Comparison of ENCODE assay signal across 1 fruit fly cellular context in genomic region chrX:2461421-2462393, dm6.
TF ChIP-seq lines count a peak whose summit lies in the region.

No protein-coding gene starts in this region.

TF ChIP-seq in whole organism, embryonic, 481 proteins besides CTCF, POLR2A, EP300 and RAD21 (continued from another document):
- TF ChIP-seq CG15696 (tag; optimal IDR thresholded peaks at IDR 0.05; lab: Kevin White, UChicago) = peak; percentile 45
- peak; percentile 82 for TF ChIP-seq grn (GFP tag; optimal IDR thresholded peaks at IDR 0.05; lab: Kevin White, UChicago)
- peak; percentile 41 for TF ChIP-seq CG2875 (GFP tag; optimal IDR thresholded peaks at IDR 0.05; lab: Kevin White, UChicago)
- TF ChIP-seq ATbp (GFP tag; optimal IDR thresholded peaks at IDR 0.05; lab: Kevin White, UChicago) = peak; percentile 61
- TF ChIP-seq HLHmδ (GFP tag; optimal IDR thresholded peaks at IDR 0.05; lab: Kevin White, UChicago) = peak; percentile 16
- no peak for TF ChIP-seq CG5180 (GFP tag; optimal IDR thresholded peaks at IDR 0.05; lab: Kevin White, UChicago)
- peak; percentile 86 for TF ChIP-seq crol (GFP tag; IDR thresholded peaks at IDR 0.05; lab: Robert Waterston, UW)
- no peak for TF ChIP-seq dpn (GFP tag; optimal IDR thresholded peaks at IDR 0.05; lab: Kevin White, UChicago)
- no peak for TF ChIP-seq CG9437 (GFP tag; optimal IDR thresholded peaks at IDR 0.05; lab: Kevin White, UChicago)
- TF ChIP-seq gcm2 (GFP tag; optimal IDR thresholded peaks at IDR 0.05; lab: Kevin White, UChicago) = no peak
- peak; percentile 35 for TF ChIP-seq CG1603 (tag; optimal IDR thresholded peaks at IDR 0.05; lab: Kevin White, UChicago)
- no peak for TF ChIP-seq Usf (GFP tag; optimal IDR thresholded peaks at IDR 0.05; lab: Kevin White, UChicago)
- TF ChIP-seq sc (optimal IDR thresholded peaks at IDR 0.05; lab: Kevin White, UChicago) = no peak
- peak; percentile 5 for TF ChIP-seq sc (GFP tag; optimal IDR thresholded peaks at IDR 0.05; lab: Kevin White, UChicago)
- TF ChIP-seq CG8924 (tag; optimal IDR thresholded peaks at IDR 0.05; lab: Kevin White, UChicago) = peak; percentile 2
- peak; percentile 23 for TF ChIP-seq abd-A (tag; optimal IDR thresholded peaks at IDR 0.05; lab: Kevin White, UChicago)
- 0 out of 3 replicates have a peak, but pooled peaks have one; percentile 33 for TF ChIP-seq z (GFP tag; IDR thresholded peaks at IDR 0.05; lab: Robert Waterston, UW)
- TF ChIP-seq CG33557 (GFP tag; optimal IDR thresholded peaks at IDR 0.05; lab: Kevin White, UChicago) = peak; percentile 40
- peak; percentile 31 for TF ChIP-seq CG15601 (tag; optimal IDR thresholded peaks at IDR 0.05; lab: Kevin White, UChicago)
- TF ChIP-seq slp2 (GFP tag; optimal IDR thresholded peaks at IDR 0.05; lab: Kevin White, UChicago) = no peak
- TF ChIP-seq gsb-n (tag; optimal IDR thresholded peaks at IDR 0.05; lab: Kevin White, UChicago) = peak; percentile 19
- TF ChIP-seq CG3407 (GFP tag; optimal IDR thresholded peaks at IDR 0.05; lab: Kevin White, UChicago) = peak; percentile 52
- TF ChIP-seq CG13287 (GFP tag; IDR thresholded peaks at IDR 0.05; lab: Robert Waterston, UW; ENCODE audit: partially characterized antibody) = no peak
- no peak for TF ChIP-seq pan (optimal IDR thresholded peaks at IDR 0.05; lab: Kevin White, UChicago)
- TF ChIP-seq pan (GFP tag; optimal IDR thresholded peaks at IDR 0.05 in 1 of 2, IDR thresholded peaks at IDR 0.05 in 1 of 2) = no peak
- peak; percentile 14 for TF ChIP-seq CG7745 (tag; optimal IDR thresholded peaks at IDR 0.05; lab: Kevin White, UChicago)
- TF ChIP-seq row (GFP tag; IDR thresholded peaks at IDR 0.05; lab: Robert Waterston, UW) = 0 out of 3 replicates have a peak, but pooled peaks have one; percentile 11
- peak; percentile 33 for TF ChIP-seq CG4707 (GFP tag; optimal IDR thresholded peaks at IDR 0.05; lab: Kevin White, UChicago)
- peak; percentile 54 for TF ChIP-seq ac (GFP tag; optimal IDR thresholded peaks at IDR 0.05; lab: Kevin White, UChicago)
- peak; percentile 2 for TF ChIP-seq CG1529 (GFP tag; optimal IDR thresholded peaks at IDR 0.05; lab: Kevin White, UChicago)
- TF ChIP-seq sens (GFP tag; lab: Kevin White, UChicago) = peak; percentile 81
- TF ChIP-seq Xrp1 (GFP tag; IDR thresholded peaks at IDR 0.05; lab: Robert Waterston, UW) = peak; percentile 28; the same call in 1 of the 2 replicates
- peak; percentile 26; the same call in 1 of the 3 replicates for TF ChIP-seq zfh1 (GFP tag; IDR thresholded peaks at IDR 0.05; lab: Robert Waterston, UW)
- TF ChIP-seq MTF-1 (GFP tag; optimal IDR thresholded peaks at IDR 0.05; lab: Kevin White, UChicago; ENCODE audit: borderline replicate concordance) = peak; percentile 34
- TF ChIP-seq slou (GFP tag; optimal IDR thresholded peaks at IDR 0.05; lab: Kevin White, UChicago) = no peak
- TF ChIP-seq Pdp1 (GFP tag; optimal IDR thresholded peaks at IDR 0.05; lab: Kevin White, UChicago) = peak in 1 of 2 experiments; percentile 65
- no peak for TF ChIP-seq CG3065 (GFP tag; optimal IDR thresholded peaks at IDR 0.05; lab: Kevin White, UChicago)
- no peak for TF ChIP-seq ham (GFP tag; IDR thresholded peaks at IDR 0.05; lab: Robert Waterston, UW)
- peak; percentile 1 for TF ChIP-seq CG13894 (tag; optimal IDR thresholded peaks at IDR 0.05; lab: Kevin White, UChicago)
- TF ChIP-seq CG9727 (GFP tag; optimal IDR thresholded peaks at IDR 0.05; lab: Kevin White, UChicago) = peak; percentile 32
- peak; percentile 60 for TF ChIP-seq kni (GFP tag; optimal IDR thresholded peaks at IDR 0.05; lab: Kevin White, UChicago)
- TF ChIP-seq trh (GFP tag; optimal IDR thresholded peaks at IDR 0.05; lab: Kevin White, UChicago) = no peak
TF ChIP-seq in whole organism, embryonic: peak in this region for 43.
